Worm (Caenorhabditis elegans): ENCODE data around the gene F40G12.5.

ce11 chrV:14296499-14296898, 25.9 kb upstream of the F40G12.5 start, which contains the start of gene F14D7.3:
- TF ChIP-seq nhr-11 (tag; optimal IDR thresholded peaks at IDR 0.05): no peak
- TF ChIP-seq mdl-1 (tag; optimal IDR thresholded peaks at IDR 0.05): no peak
- no peak for TF ChIP-seq unc-86 (tag; optimal IDR thresholded peaks at IDR 0.05)
- no peak for TF ChIP-seq aly-2 (tag; optimal IDR thresholded peaks at IDR 0.05)
